Worm (Caenorhabditis elegans) whole organism, L4 larva: ENCODE data around the gene C04G6.6.

Experiments
- D1046.2 ChIP-seq: fragments of 200-800 bp; sonication (Bioruptor generic); IDR thresholded peaks from 2 replicates; pipeline ENCODE4 v1.3.6; 2022; ENCODE audit warnings: missing genetic modification characterization, missing compliant biosample characterization
- aly-2 ChIP-seq: sonication (generic microtip); optimal IDR thresholded peaks from 2 replicates; lab custom pipeline; 2018; ENCODE audit warnings: missing biosample characterization, missing genetic modification characterization
- dpl-1 ChIP-seq: fragments of 150-350 bp; optimal IDR thresholded peaks from 2 replicates; lab custom pipeline; 2014; ENCODE audit warnings: missing biosample characterization, missing genetic modification reagents, missing genetic modification characterization
- fos-1 ChIP-seq: fragments of 150-350 bp; optimal IDR thresholded peaks from 2 replicates; lab custom pipeline; 2014; ENCODE audit warnings: missing biosample characterization, missing genetic modification characterization
- hlh-11 ChIP-seq: fragments of 200-800 bp; sonication (Bioruptor generic); optimal IDR thresholded peaks from 2 replicates; lab custom pipeline; 2018; ENCODE audit warnings: mild to moderate bottlenecking, missing genetic modification characterization, missing compliant biosample characterization
- lin-15B ChIP-seq: fragments of 150-350 bp; sonication (generic microtip); optimal IDR thresholded peaks from 3 replicates; lab custom pipeline; 2014; ENCODE audit warnings: missing biosample characterization, missing genetic modification characterization
- lsy-2 ChIP-seq, 2 experiments: fragments of 150-350 bp in 1 of 2; sonication (generic microtip) in 1 of 2; optimal IDR thresholded peaks; 2 replicates each; lab custom pipeline; 2014 to 2017; ENCODE audit warnings: missing biosample characterization in 2 of 2, missing genetic modification characterization in 2 of 2
- nhr-237 ChIP-seq: sonication (generic microtip); optimal IDR thresholded peaks from 2 replicates; lab custom pipeline; 2017; ENCODE audit warnings: missing biosample characterization, missing genetic modification characterization
- nhr-28 ChIP-seq: fragments of 150-350 bp; optimal IDR thresholded peaks from 2 replicates; lab custom pipeline; 2014; ENCODE audit warnings: missing biosample characterization, missing genetic modification characterization
- pqm-1 ChIP-seq: sonication (generic microtip); optimal IDR thresholded peaks from 2 replicates; lab custom pipeline; 2017; ENCODE audit warnings: missing biosample characterization, missing genetic modification characterization
- snpc-4 ChIP-seq: fragments of 150-350 bp; optimal IDR thresholded peaks from 2 replicates; lab custom pipeline; 2014; ENCODE audit warnings: missing biosample characterization, missing genetic modification characterization
- unc-130 ChIP-seq: sonication (generic microtip); optimal IDR thresholded peaks from 2 replicates; lab custom pipeline; 2016; ENCODE audit warnings: missing genetic modification reagents, missing genetic modification characterization, missing compliant biosample characterization
- unc-62 ChIP-seq, 3 experiments: fragments of 150-350 bp in 1 of 3; sonication (generic microtip); optimal IDR thresholded peaks in 2 of 3; peaks in 1 of 3; 1 replicate in 1 of 3; 2 replicates in 2 of 3; lab custom pipeline; 2014 to 2017; ENCODE audit warnings: missing biosample characterization in 3 of 3, missing genetic modification characterization in 3 of 3, missing genetic modification reagents in 3 of 3, missing genotype in 1 of 3

ce11 chrII:5069525-5069924 lies 30.0 kb downstream of the C04G6.6 start, which contains the start of gene idpb-2:
- TF ChIP-seq lin-15B (no peak), fos-1 (tag; lab: Kevin White, UChicago) (no peak), unc-62 (GFP tag; optimal IDR thresholded peaks at IDR 0.05 in 1 of 2; lab: Kevin White, UChicago) (no peak), unc-62 (tag; optimal IDR thresholded peaks at IDR 0.05; lab: Kevin White, UChicago) (no peak), lsy-2 (tag; optimal IDR thresholded peaks at IDR 0.05; lab: Kevin White, UChicago) (no peak), nhr-237 (no peak), aly-2 (tag; lab: Kevin White, UChicago) (no peak), nhr-28 (tag; lab: Kevin White, UChicago) (no peak), D1046.2 (GFP tag; lab: Robert Waterston, UW) (no peak), unc-130 (GFP tag; lab: Kevin White, UChicago) (no peak), pqm-1 (tag; lab: Kevin White, UChicago) (no peak), dpl-1 (no peak), snpc-4 (tag; lab: Kevin White, UChicago) (no peak), hlh-11 (no peak)
